1 fruit fly cellular context compared by ENCODE assay signal in the genomic region with DNA sequence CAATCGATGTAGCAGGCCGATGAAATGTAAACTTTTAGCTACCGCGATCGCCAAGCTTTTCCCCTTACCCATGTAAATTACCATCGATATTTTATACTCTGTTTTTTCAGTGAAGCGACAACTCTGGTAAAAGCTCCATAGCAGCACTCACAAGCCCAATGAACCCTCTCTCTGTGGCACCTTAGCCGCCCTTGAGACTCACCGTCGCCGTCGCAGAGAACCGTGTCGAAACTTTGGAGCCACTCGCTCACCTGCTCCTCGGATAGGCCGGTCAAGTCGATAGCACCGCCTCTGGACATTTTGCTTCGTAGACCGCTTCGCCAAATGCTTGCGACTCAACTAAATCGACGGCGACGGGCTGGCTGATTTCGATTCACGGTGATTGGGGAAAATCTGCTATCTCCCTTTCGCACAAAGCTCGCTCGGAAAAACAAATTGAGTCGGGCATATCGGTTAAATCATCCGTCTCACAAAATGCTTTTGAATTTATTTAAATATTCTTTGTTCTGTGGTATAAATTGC.
A peak's percentile ranks its signal among the peaks of the same experiment; 100 is the strongest.
TF ChIP-seq lines count a peak whose summit lies in the region.

A gene (minus strand): TSS at position 343 of the 522 bp plus-strand sequence.

TF ChIP-seq in whole organism, embryonic, 481 proteins besides CTCF, POLR2A, EP300 and RAD21 (continued from another document and continues in another):
- TF ChIP-seq CG14667 (GFP tag; IDR thresholded peaks at IDR 0.05; lab: Robert Waterston, UW) = no peak
- TF ChIP-seq CG6791 (GFP tag; IDR thresholded peaks at IDR 0.05; lab: Robert Waterston, UW; ENCODE audit: partially characterized antibody) = no peak; the same call in 2 of the 3 replicates
- TF ChIP-seq Hmx (GFP tag; optimal IDR thresholded peaks at IDR 0.05; lab: Kevin White, UChicago) = no peak
- no peak for TF ChIP-seq CG3065 (GFP tag; optimal IDR thresholded peaks at IDR 0.05; lab: Kevin White, UChicago)
- TF ChIP-seq CG17186 (GFP tag; optimal IDR thresholded peaks at IDR 0.05; lab: Kevin White, UChicago) = no peak
- no peak for TF ChIP-seq lola (GFP tag; optimal IDR thresholded peaks at IDR 0.05; lab: Kevin White, UChicago)
- peak; percentile 7 for TF ChIP-seq Hsf (GFP tag; optimal IDR thresholded peaks at IDR 0.05; lab: Kevin White, UChicago)
- no peak for TF ChIP-seq org-1 (GFP tag; optimal IDR thresholded peaks at IDR 0.05; lab: Kevin White, UChicago)
- TF ChIP-seq CG2712 (tag; optimal IDR thresholded peaks at IDR 0.05; lab: Kevin White, UChicago) = no peak
- TF ChIP-seq CG3726 (GFP tag; IDR thresholded peaks at IDR 0.05; lab: Robert Waterston, UW) = no peak
- no peak for TF ChIP-seq Xrp1 (GFP tag; IDR thresholded peaks at IDR 0.05; lab: Robert Waterston, UW)
- peak; percentile 30 for TF ChIP-seq lilli (GFP tag; optimal IDR thresholded peaks at IDR 0.05; lab: Kevin White, UChicago)
- no peak for TF ChIP-seq CG7786 (GFP tag; optimal IDR thresholded peaks at IDR 0.05; lab: Kevin White, UChicago)
- peak; percentile 74 for TF ChIP-seq sug (tag; optimal IDR thresholded peaks at IDR 0.05; lab: Kevin White, UChicago)
- no peak for TF ChIP-seq CG9876 (GFP tag; optimal IDR thresholded peaks at IDR 0.05; lab: Kevin White, UChicago)
- TF ChIP-seq CG13287 (GFP tag; IDR thresholded peaks at IDR 0.05; lab: Robert Waterston, UW; ENCODE audit: partially characterized antibody) = peak; percentile 90
- no peak for TF ChIP-seq CG5953 (GFP tag; IDR thresholded peaks at IDR 0.05; lab: Robert Waterston, UW)
- peak in 1 of 2 experiments; percentile 13 for TF ChIP-seq Hr78 (GFP tag; optimal IDR thresholded peaks at IDR 0.05; lab: Kevin White, UChicago)
- TF ChIP-seq CG18599 (GFP tag; optimal IDR thresholded peaks at IDR 0.05; lab: Kevin White, UChicago) = no peak
- TF ChIP-seq CG15514 (GFP tag; optimal IDR thresholded peaks at IDR 0.05; lab: Kevin White, UChicago) = peak; percentile 56
- TF ChIP-seq YL-1 (GFP tag; optimal IDR thresholded peaks at IDR 0.05; lab: Kevin White, UChicago) = no peak
- TF ChIP-seq shn (GFP tag; optimal IDR thresholded peaks at IDR 0.05; lab: Kevin White, UChicago) = peak; percentile 16
- peak; percentile 15; the same call in 1 of the 2 replicates for TF ChIP-seq lmd (GFP tag; IDR thresholded peaks at IDR 0.05; lab: Robert Waterston, UW)
- TF ChIP-seq bbx (GFP tag; IDR thresholded peaks at IDR 0.05; lab: Robert Waterston, UW; ENCODE audit: partially characterized antibody) = peak; percentile 52; the same call in 1 of the 2 replicates
- TF ChIP-seq ap (GFP tag; IDR thresholded peaks at IDR 0.05; lab: Robert Waterston, UW) = no peak
- no peak for TF ChIP-seq CG7839 (tag; optimal IDR thresholded peaks at IDR 0.05; lab: Kevin White, UChicago)
- no peak for TF ChIP-seq CG11695 (GFP tag; IDR thresholded peaks at IDR 0.05; lab: Robert Waterston, UW)
- no peak for TF ChIP-seq CG11398 (GFP tag; optimal IDR thresholded peaks at IDR 0.05; lab: Kevin White, UChicago)
- TF ChIP-seq ssp (GFP tag; IDR thresholded peaks at IDR 0.05; lab: Robert Waterston, UW) = no peak
- TF ChIP-seq dysf (GFP tag; IDR thresholded peaks at IDR 0.05; lab: Robert Waterston, UW) = 0 out of 3 replicates have a peak, but pooled peaks have one; percentile 12
- TF ChIP-seq Ada2b (GFP tag; IDR thresholded peaks at IDR 0.05; lab: Robert Waterston, UW) = peak; percentile 25; the same call in 1 of the 2 replicates
- TF ChIP-seq repo (GFP tag; optimal IDR thresholded peaks at IDR 0.05; lab: Kevin White, UChicago) = no peak
- TF ChIP-seq oc (tag; optimal IDR thresholded peaks at IDR 0.05; lab: Kevin White, UChicago) = no peak
- no peak for TF ChIP-seq Atf-2 (GFP tag; optimal IDR thresholded peaks at IDR 0.05; lab: Kevin White, UChicago)
- TF ChIP-seq crol (GFP tag; IDR thresholded peaks at IDR 0.05; lab: Robert Waterston, UW) = peak; percentile 28; the same call in 1 of the 2 replicates
- TF ChIP-seq CG11456 (GFP tag; IDR thresholded peaks at IDR 0.05; lab: Robert Waterston, UW) = 0 out of 3 replicates have a peak, but pooled peaks have one; percentile 21
- peak; percentile 40 for TF ChIP-seq cwo (GFP tag; optimal IDR thresholded peaks at IDR 0.05; lab: Kevin White, UChicago)
- TF ChIP-seq CG4404 (GFP tag; IDR thresholded peaks at IDR 0.05; lab: Robert Waterston, UW) = no peak
- no peak for TF ChIP-seq CG10654 (GFP tag; optimal IDR thresholded peaks at IDR 0.05; lab: Kevin White, UChicago)
- TF ChIP-seq toy (GFP tag; IDR thresholded peaks at IDR 0.05; lab: Robert Waterston, UW) = no peak
- no peak for TF ChIP-seq tin (GFP tag; optimal IDR thresholded peaks at IDR 0.05; lab: Kevin White, UChicago)
- TF ChIP-seq CG33557 (GFP tag; optimal IDR thresholded peaks at IDR 0.05; lab: Kevin White, UChicago) = no peak
- TF ChIP-seq bigmax (GFP tag; optimal IDR thresholded peaks at IDR 0.05; lab: Kevin White, UChicago) = no peak
- TF ChIP-seq CG1602 (GFP tag; optimal IDR thresholded peaks at IDR 0.05; lab: Kevin White, UChicago) = no peak
- TF ChIP-seq Six4 (GFP tag; optimal IDR thresholded peaks at IDR 0.05; lab: Kevin White, UChicago) = no peak
- TF ChIP-seq Poxn (GFP tag; IDR thresholded peaks at IDR 0.05; lab: Robert Waterston, UW) = no peak
- peak; percentile 43; the same call in 1 of the 3 replicates for TF ChIP-seq CG14860 (GFP tag; IDR thresholded peaks at IDR 0.05; lab: Robert Waterston, UW; ENCODE audit: partially characterized antibody)
- TF ChIP-seq Nf-YC (tag; optimal IDR thresholded peaks at IDR 0.05; lab: Kevin White, UChicago) = peak; percentile 90
- TF ChIP-seq CG13775 (GFP tag; optimal IDR thresholded peaks at IDR 0.05; lab: Kevin White, UChicago) = no peak
- peak; percentile 38 for TF ChIP-seq pros (GFP tag; optimal IDR thresholded peaks at IDR 0.05; lab: Kevin White, UChicago)
- no peak for TF ChIP-seq ham (GFP tag; IDR thresholded peaks at IDR 0.05; lab: Robert Waterston, UW)
- peak; percentile 42; the same call in 1 of the 2 replicates for TF ChIP-seq stc (GFP tag; IDR thresholded peaks at IDR 0.05; lab: Robert Waterston, UW)
- TF ChIP-seq zen (tag; optimal IDR thresholded peaks at IDR 0.05; lab: Kevin White, UChicago) = no peak
- no peak for TF ChIP-seq CG17568 (GFP tag; optimal IDR thresholded peaks at IDR 0.05; lab: Kevin White, UChicago)
- no peak for TF ChIP-seq gsb-n (tag; optimal IDR thresholded peaks at IDR 0.05; lab: Kevin White, UChicago)
- TF ChIP-seq CG1024 (GFP tag; IDR thresholded peaks at IDR 0.05; lab: Robert Waterston, UW) = no peak
- TF ChIP-seq NfI (GFP tag; optimal IDR thresholded peaks at IDR 0.05; lab: Kevin White, UChicago) = peak; percentile 21
- TF ChIP-seq Nf-YB (GFP tag; optimal IDR thresholded peaks at IDR 0.05; lab: Kevin White, UChicago) = peak; percentile 87
- no peak for TF ChIP-seq CG12071 (GFP tag; optimal IDR thresholded peaks at IDR 0.05; lab: Kevin White, UChicago)
- peak; percentile 75 for TF ChIP-seq HmgZ (tag; optimal IDR thresholded peaks at IDR 0.05; lab: Kevin White, UChicago)
- no peak for TF ChIP-seq CG15479 (GFP tag; optimal IDR thresholded peaks at IDR 0.05; lab: Kevin White, UChicago)
- TF ChIP-seq CG7271 (tag; optimal IDR thresholded peaks at IDR 0.05; lab: Kevin White, UChicago) = no peak
- TF ChIP-seq CG1792 (GFP tag; optimal IDR thresholded peaks at IDR 0.05; lab: Kevin White, UChicago) = no peak
- no peak for TF ChIP-seq CrebB (tag; optimal IDR thresholded peaks at IDR 0.05; lab: Kevin White, UChicago)
- no peak for TF ChIP-seq Abd-B (GFP tag; optimal IDR thresholded peaks at IDR 0.05; lab: Kevin White, UChicago)
- peak; percentile 98 for TF ChIP-seq ftz-f1 (GFP tag; optimal IDR thresholded peaks at IDR 0.05; lab: Kevin White, UChicago)
- TF ChIP-seq chinmo (GFP tag; IDR thresholded peaks at IDR 0.05; lab: Robert Waterston, UW; ENCODE audit: partially characterized antibody) = peak; percentile 86; the same call in 3 of the 4 replicates
- TF ChIP-seq Doc3 (GFP tag; IDR thresholded peaks at IDR 0.05; lab: Robert Waterston, UW; ENCODE audit: partially characterized antibody) = no peak
- peak; percentile 12 for TF ChIP-seq CG3281 (GFP tag; optimal IDR thresholded peaks at IDR 0.05; lab: Kevin White, UChicago)
- no peak for TF ChIP-seq CG10267 (tag; optimal IDR thresholded peaks at IDR 0.05; lab: Kevin White, UChicago)
- TF ChIP-seq Scr (GFP tag; IDR thresholded peaks at IDR 0.05; lab: Robert Waterston, UW; ENCODE audit: partially characterized antibody) = peak; percentile 68
- peak; percentile 45; the same call in 1 of the 2 replicates for TF ChIP-seq inv (GFP tag; IDR thresholded peaks at IDR 0.05; lab: Robert Waterston, UW; ENCODE audit: partially characterized antibody)
- no peak for TF ChIP-seq phol (tag; optimal IDR thresholded peaks at IDR 0.05; lab: Kevin White, UChicago)
- TF ChIP-seq lov (optimal IDR thresholded peaks at IDR 0.05; lab: Kevin White, UChicago) = no peak
- 0 out of 3 replicates have a peak, but pooled peaks have one; percentile 9 for TF ChIP-seq lov (GFP tag; IDR thresholded peaks at IDR 0.05; lab: Robert Waterston, UW)
- TF ChIP-seq tap (tag; optimal IDR thresholded peaks at IDR 0.05; lab: Kevin White, UChicago) = no peak
- TF ChIP-seq sens (GFP tag; lab: Kevin White, UChicago) = no peak
- TF ChIP-seq CG42726 (GFP tag; IDR thresholded peaks at IDR 0.05; lab: Robert Waterston, UW; ENCODE audit: partially characterized antibody) = peak; percentile 39; the same call in 1 of the 2 replicates
- TF ChIP-seq CG2199 (GFP tag; IDR thresholded peaks at IDR 0.05; lab: Robert Waterston, UW) = no peak
- peak; percentile 56 for TF ChIP-seq CG2120 (GFP tag; optimal IDR thresholded peaks at IDR 0.05; lab: Kevin White, UChicago)
- TF ChIP-seq Bgb (GFP tag; IDR thresholded peaks at IDR 0.05; lab: Robert Waterston, UW; ENCODE audit: partially characterized antibody) = peak; percentile 74
- TF ChIP-seq jigr1 (GFP tag; IDR thresholded peaks at IDR 0.05; lab: Robert Waterston, UW) = no peak
- TF ChIP-seq CG12155 (GFP tag; optimal IDR thresholded peaks at IDR 0.05; lab: Kevin White, UChicago) = no peak
- 0 out of 2 replicates have a peak, but pooled peaks have one; percentile 16 for TF ChIP-seq nerfin-2 (GFP tag; IDR thresholded peaks at IDR 0.05; lab: Robert Waterston, UW; ENCODE audit: partially characterized antibody)
- TF ChIP-seq kah (GFP tag; optimal IDR thresholded peaks at IDR 0.05; lab: Kevin White, UChicago) = no peak
- peak; percentile 75 for TF ChIP-seq unc-4 (GFP tag; IDR thresholded peaks at IDR 0.05; lab: Robert Waterston, UW; ENCODE audit: partially characterized antibody)
- TF ChIP-seq D (optimal IDR thresholded peaks at IDR 0.05; lab: Kevin White, UChicago) = no peak
- no peak for TF ChIP-seq D (GFP tag; optimal IDR thresholded peaks at IDR 0.05; lab: Kevin White, UChicago)
- TF ChIP-seq unpg (GFP tag; optimal IDR thresholded peaks at IDR 0.05; lab: Kevin White, UChicago) = no peak
- no peak for TF ChIP-seq CG4707 (GFP tag; optimal IDR thresholded peaks at IDR 0.05; lab: Kevin White, UChicago)
- TF ChIP-seq CG34422 (GFP tag; IDR thresholded peaks at IDR 0.05; lab: Robert Waterston, UW) = peak; percentile 41; the same call in 1 of the 3 replicates
- TF ChIP-seq CG7556 (GFP tag; optimal IDR thresholded peaks at IDR 0.05; lab: Kevin White, UChicago) = no peak
- TF ChIP-seq CG10274 (GFP tag; optimal IDR thresholded peaks at IDR 0.05; lab: Kevin White, UChicago) = no peak
- TF ChIP-seq ind (GFP tag; optimal IDR thresholded peaks at IDR 0.05; lab: Kevin White, UChicago) = no peak
- no peak for TF ChIP-seq Hey (tag; optimal IDR thresholded peaks at IDR 0.05; lab: Kevin White, UChicago)
- no peak for TF ChIP-seq Mad (GFP tag; optimal IDR thresholded peaks at IDR 0.05; lab: Kevin White, UChicago)
- TF ChIP-seq CG4617 (GFP tag; optimal IDR thresholded peaks at IDR 0.05; lab: Kevin White, UChicago; ENCODE audit: borderline replicate concordance) = no peak
- TF ChIP-seq Atf3 (GFP tag; optimal IDR thresholded peaks at IDR 0.05; lab: Kevin White, UChicago) = no peak
- no peak for TF ChIP-seq bowl (GFP tag; IDR thresholded peaks at IDR 0.05; lab: Robert Waterston, UW)
- peak; percentile 48; the same call in 1 of the 3 replicates for TF ChIP-seq HLH4C (GFP tag; IDR thresholded peaks at IDR 0.05; lab: Robert Waterston, UW; ENCODE audit: partially characterized antibody)
- no peak for TF ChIP-seq CG10147 (GFP tag; optimal IDR thresholded peaks at IDR 0.05; lab: Kevin White, UChicago)
- no peak for TF ChIP-seq Mrtf (GFP tag; IDR thresholded peaks at IDR 0.05; lab: Robert Waterston, UW)
- no peak for TF ChIP-seq bab2 (GFP tag; optimal IDR thresholded peaks at IDR 0.05; lab: Kevin White, UChicago)
- TF ChIP-seq wdn (GFP tag; IDR thresholded peaks at IDR 0.05; lab: Robert Waterston, UW) = no peak
- TF ChIP-seq crp (GFP tag; optimal IDR thresholded peaks at IDR 0.05; lab: Kevin White, UChicago) = no peak
- no peak for TF ChIP-seq nom (GFP tag; optimal IDR thresholded peaks at IDR 0.05; lab: Kevin White, UChicago)
- no peak for TF ChIP-seq E2f2 (GFP tag; IDR thresholded peaks at IDR 0.05; lab: Robert Waterston, UW)
- peak; percentile 40; the same call in 1 of the 2 replicates for TF ChIP-seq hbn (GFP tag; IDR thresholded peaks at IDR 0.05; lab: Robert Waterston, UW; ENCODE audit: partially characterized antibody)
- TF ChIP-seq zen2 (GFP tag; IDR thresholded peaks at IDR 0.05; lab: Robert Waterston, UW; ENCODE audit: partially characterized antibody) = peak; percentile 65
- TF ChIP-seq CG18262 (tag; optimal IDR thresholded peaks at IDR 0.05; lab: Kevin White, UChicago) = no peak
- TF ChIP-seq Bteb2 (GFP tag; optimal IDR thresholded peaks at IDR 0.05; lab: Kevin White, UChicago) = no peak
- TF ChIP-seq Oaz (GFP tag; IDR thresholded peaks at IDR 0.05; lab: Robert Waterston, UW) = no peak
- TF ChIP-seq Bdp1 (GFP tag; optimal IDR thresholded peaks at IDR 0.05; lab: Kevin White, UChicago) = no peak
- no peak for TF ChIP-seq tx (GFP tag; optimal IDR thresholded peaks at IDR 0.05; lab: Kevin White, UChicago)
- no peak for TF ChIP-seq pum (GFP tag; optimal IDR thresholded peaks at IDR 0.05; lab: Kevin White, UChicago)
- no peak for TF ChIP-seq slou (GFP tag; optimal IDR thresholded peaks at IDR 0.05; lab: Kevin White, UChicago)
- no peak for TF ChIP-seq CG6272 (GFP tag; IDR thresholded peaks at IDR 0.05; lab: Robert Waterston, UW)
- TF ChIP-seq CG14050 (GFP tag; IDR thresholded peaks at IDR 0.05; lab: Robert Waterston, UW) = no peak
- TF ChIP-seq CG2129 (GFP tag; IDR thresholded peaks at IDR 0.05; lab: Robert Waterston, UW; ENCODE audit: partially characterized antibody) = no peak
- TF ChIP-seq CG8924 (tag; optimal IDR thresholded peaks at IDR 0.05; lab: Kevin White, UChicago) = no peak
- no peak for TF ChIP-seq CG8478 (optimal IDR thresholded peaks at IDR 0.05; lab: Kevin White, UChicago)
- no peak for TF ChIP-seq aop (GFP tag; IDR thresholded peaks at IDR 0.05; lab: Robert Waterston, UW)
- TF ChIP-seq Elba2 (GFP tag; optimal IDR thresholded peaks at IDR 0.05; lab: Kevin White, UChicago) = no peak
- no peak for TF ChIP-seq CG10979 (tag; optimal IDR thresholded peaks at IDR 0.05; lab: Kevin White, UChicago)
